Fruit fly (Drosophila melanogaster) whole organism, pupa: Measurements from ENCODE around the gene parvin.

Experiments
- CG10348 ChIP-seq: fragments of 200-800 bp; sonication (Bioruptor generic); IDR thresholded peaks from 2 replicates; pipeline ENCODE4 v1.3.6; 2022; ENCODE audit warnings: missing biosample characterization, missing genetic modification characterization
- CG12605 ChIP-seq: fragments of 200-800 bp; sonication (Bioruptor generic); IDR thresholded peaks from 2 replicates; pipeline ENCODE4 v1.3.6; 2022; ENCODE audit warnings: missing biosample characterization, missing genetic modification characterization
- CG13204 ChIP-seq: fragments of 200-800 bp; sonication (Bioruptor generic); optimal IDR thresholded peaks from 2 replicates; lab custom pipeline; 2018; ENCODE audit warnings: missing biosample characterization, mild to moderate bottlenecking, missing genetic modification characterization, moderate library complexity
- CG14655 ChIP-seq: fragments of 200-800 bp; sonication (Bioruptor generic); optimal IDR thresholded peaks from 3 replicates; lab custom pipeline; 2017; ENCODE audit warnings: mild to moderate bottlenecking, missing biosample characterization, missing genetic modification reagents, missing genetic modification characterization
- CG15710 ChIP-seq: fragments of 200-800 bp; sonication (Bioruptor generic); optimal IDR thresholded peaks from 2 replicates; lab custom pipeline; 2018; ENCODE audit warnings: missing biosample characterization, mild to moderate bottlenecking, missing genetic modification characterization, moderate library complexity
- CG17806 ChIP-seq: fragments of 200-800 bp; sonication (Bioruptor generic); optimal IDR thresholded peaks from 2 replicates; lab custom pipeline; 2018; ENCODE audit warnings: missing biosample characterization, mild to moderate bottlenecking, missing genetic modification characterization, moderate library complexity
- CG32121 ChIP-seq: fragments of 200-800 bp; sonication (Bioruptor generic); IDR thresholded peaks from 2 replicates; pipeline ENCODE4 v1.3.6; 2022; ENCODE audit warnings: missing biosample characterization, missing genetic modification characterization
- CG34367 ChIP-seq: fragments of 200-800 bp; sonication (Bioruptor generic); optimal IDR thresholded peaks from 2 replicates; lab custom pipeline; 2018; ENCODE audit warnings: missing biosample characterization, mild to moderate bottlenecking, missing genetic modification characterization
- CG4496 ChIP-seq: fragments of 200-800 bp; sonication (Bioruptor generic); IDR thresholded peaks from 3 replicates; pipeline ENCODE4 v1.3.6; 2022; ENCODE audit warnings: missing biosample characterization, missing genetic modification characterization
- CG8159 ChIP-seq: fragments of 200-800 bp; sonication (Bioruptor generic); optimal IDR thresholded peaks from 3 replicates; lab custom pipeline; 2018; ENCODE audit warnings: missing biosample characterization, mild to moderate bottlenecking, missing genetic modification characterization, moderate library complexity
- CG8301 ChIP-seq: fragments of 200-800 bp; sonication (Bioruptor generic); optimal IDR thresholded peaks from 2 replicates; lab custom pipeline; 2018; ENCODE audit warnings: missing biosample characterization, mild to moderate bottlenecking, missing genetic modification characterization
- CG9948 ChIP-seq: fragments of 200-800 bp; sonication (Bioruptor generic); optimal IDR thresholded peaks from 2 replicates; lab custom pipeline; 2018; ENCODE audit warnings: missing biosample characterization, mild to moderate bottlenecking, missing genetic modification characterization, moderate library complexity
- D1 ChIP-seq: fragments of 200-800 bp; sonication (Bioruptor generic); optimal IDR thresholded peaks from 2 replicates; lab custom pipeline; 2018; ENCODE audit warnings: missing biosample characterization, mild to moderate bottlenecking, missing genetic modification characterization, moderate library complexity
- EcR ChIP-seq: fragments of 200-800 bp; sonication (Bioruptor generic); optimal IDR thresholded peaks from 3 replicates; lab custom pipeline; 2019; ENCODE audit warnings: missing biosample characterization, missing genetic modification characterization, mild to moderate bottlenecking, moderate library complexity, missing genetic modification reagents
- Ets98B ChIP-seq: fragments of 200-800 bp; sonication (Bioruptor generic); IDR thresholded peaks from 2 replicates; pipeline ENCODE4 v1.3.6; 2022; ENCODE audit warnings: missing biosample characterization, missing genetic modification characterization
- Pif1A ChIP-seq: fragments of 200-800 bp; sonication (Bioruptor generic); optimal IDR thresholded peaks from 3 replicates; lab custom pipeline; 2016; ENCODE audit warnings: missing biosample characterization, missing genetic modification characterization
- Snoo ChIP-seq: fragments of 200-800 bp; sonication (Bioruptor generic); optimal IDR thresholded peaks from 3 replicates; lab custom pipeline; 2017; ENCODE audit warnings: missing biosample characterization, mild to moderate bottlenecking, missing genetic modification characterization, inconsistent platforms
- fd96Ca ChIP-seq: fragments of 200-800 bp; sonication (Bioruptor generic); IDR thresholded peaks from 3 replicates; pipeline ENCODE4 v1.3.6; 2022; ENCODE audit warnings: missing biosample characterization, missing genetic modification characterization
- gl ChIP-seq: fragments of 200-800 bp; sonication (Bioruptor generic); optimal IDR thresholded peaks from 2 replicates; lab custom pipeline; 2018; ENCODE audit warnings: missing biosample characterization, mild to moderate bottlenecking, missing genetic modification characterization
- rn ChIP-seq: fragments of 200-800 bp; sonication (Bioruptor generic); IDR thresholded peaks from 2 replicates; pipeline ENCODE4 v1.3.6; 2022; ENCODE audit warnings: missing biosample characterization, missing genetic modification characterization

Gene parvin

DNA sequence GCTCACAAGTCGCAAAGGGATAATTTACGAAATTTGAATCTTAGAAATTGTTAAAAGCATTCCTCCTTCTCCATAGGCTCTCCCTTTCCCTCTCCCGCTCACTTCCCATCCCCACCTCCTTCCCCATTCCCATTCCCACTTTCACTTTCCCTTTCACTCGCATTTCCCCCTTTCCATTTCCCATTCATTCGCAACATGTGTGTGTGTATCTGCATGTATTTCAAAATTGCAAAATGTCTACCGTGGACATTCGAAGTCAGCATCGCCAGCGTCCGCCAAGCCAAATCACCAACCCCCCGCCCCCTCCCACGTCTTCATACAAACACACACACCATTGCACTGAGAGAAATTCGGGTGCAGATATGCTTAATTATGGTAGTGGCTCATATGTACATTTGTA is 46.0 kb downstream of the parvin start:
- no peak for TF ChIP-seq rn (GFP tag; lab: Robert Waterston, UW)
- no peak for TF ChIP-seq Snoo
- no peak for TF ChIP-seq CG32121
- TF ChIP-seq CG8301 = no peak
- TF ChIP-seq CG34367 = no peak
- TF ChIP-seq CG14655 (GFP tag; lab: Kevin White, UChicago) = no peak
- no peak for TF ChIP-seq CG15710 (tag; lab: Kevin White, UChicago)
- no peak for TF ChIP-seq CG9948 (tag; lab: Kevin White, UChicago)
- TF ChIP-seq EcR (GFP tag; lab: Kevin White, UChicago) = no peak
- no peak for TF ChIP-seq Ets98B (GFP tag; lab: Robert Waterston, UW)
- TF ChIP-seq CG10348 (GFP tag; lab: Robert Waterston, UW) = no peak
- TF ChIP-seq fd96Ca (GFP tag; lab: Robert Waterston, UW) = no peak
- TF ChIP-seq gl (tag; lab: Kevin White, UChicago) = no peak
- no peak for TF ChIP-seq Pif1A (GFP tag; lab: Kevin White, UChicago)
- TF ChIP-seq D1 (tag; lab: Kevin White, UChicago) = no peak
- TF ChIP-seq CG17806 (tag; lab: Kevin White, UChicago) = no peak
- TF ChIP-seq CG13204 = no peak
- no peak for TF ChIP-seq CG12605 (GFP tag; lab: Robert Waterston, UW)
- no peak for TF ChIP-seq CG8159
- TF ChIP-seq CG4496 = no peak

DNA sequence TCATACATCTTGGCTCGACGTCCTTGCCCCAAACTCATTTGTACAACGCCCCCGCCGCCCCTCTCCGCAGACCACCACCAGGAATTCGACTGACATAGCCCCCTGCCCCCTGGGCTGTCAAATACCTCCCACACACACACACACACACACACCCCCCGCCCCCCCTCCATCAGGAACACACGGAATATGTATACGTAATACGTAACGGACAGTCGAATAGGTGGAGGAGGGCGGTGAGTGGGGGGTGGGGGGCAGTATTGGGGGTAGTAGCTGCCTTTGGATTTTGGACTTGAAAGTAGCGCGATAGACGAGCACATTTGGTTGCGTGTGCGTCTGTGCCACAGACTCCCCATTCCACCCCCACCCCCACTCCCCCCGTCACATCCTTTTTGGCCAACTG is 46.7 kb downstream of the parvin start:
- TF ChIP-seq fd96Ca (GFP tag; lab: Robert Waterston, UW) (no peak), CG12605 (GFP tag; lab: Robert Waterston, UW) (no peak)

- TF ChIP-seq CG10348 (GFP tag; lab: Robert Waterston, UW) (no peak), CG8301 (no peak), CG32121 (no peak), CG15710 (tag; lab: Kevin White, UChicago) (no peak), rn (GFP tag; lab: Robert Waterston, UW) (no peak), CG13204 (no peak), D1 (tag; lab: Kevin White, UChicago) (no peak), Snoo (no peak), Ets98B (GFP tag; lab: Robert Waterston, UW) (no peak), EcR (GFP tag; lab: Kevin White, UChicago) (no peak), CG17806 (tag; lab: Kevin White, UChicago) (no peak), CG34367 (no peak), CG9948 (tag; lab: Kevin White, UChicago) (no peak), CG8159 (no peak)
Measured at dm6 chrX:19795808-19796207, 50.0 kb downstream of the parvin start.
